Worm (Caenorhabditis elegans) whole organism, L1 larva: ENCODE results near the gene F26F12.5.

Experiments used
- C16A3.4 ChIP-seq: fragments of 150-350 bp; optimal IDR thresholded peaks from 2 replicates; lab custom pipeline; 2014; ENCODE audit warnings: missing biosample characterization, missing genetic modification characterization
- F16B12.6 ChIP-seq: fragments of 150-350 bp; optimal IDR thresholded peaks from 2 replicates; lab custom pipeline; 2014; ENCODE audit warnings: missing biosample characterization, missing genetic modification characterization
- aha-1 ChIP-seq: fragments of 150-350 bp; optimal IDR thresholded peaks from 2 replicates; lab custom pipeline; 2014; ENCODE audit warnings: missing biosample characterization, missing genetic modification characterization
- aly-2 ChIP-seq: fragments of 150-350 bp; optimal IDR thresholded peaks from 2 replicates; lab custom pipeline; 2014; ENCODE audit warnings: missing biosample characterization, missing genetic modification characterization
- ama-1 ChIP-seq: fragments of 150-350 bp; optimal IDR thresholded peaks from 2 replicates; lab custom pipeline; 2014
- blmp-1 ChIP-seq: fragments of 150-350 bp; optimal IDR thresholded peaks from 2 replicates; lab custom pipeline; 2014; ENCODE audit warnings: missing biosample characterization, missing genetic modification characterization
- ceh-63 ChIP-seq: fragments of 200-800 bp; sonication (Bioruptor generic); optimal IDR thresholded peaks from 2 replicates; lab custom pipeline; 2018; ENCODE audit warnings: mild to moderate bottlenecking, missing genetic modification characterization, missing compliant biosample characterization
- ceh-82 ChIP-seq, 3 experiments: fragments of 150-350 bp in 1 of 3; sonication (generic microtip) in 2 of 3; optimal IDR thresholded peaks; 2 replicates each; lab custom pipeline; 2014 to 2017; ENCODE audit warnings: missing biosample characterization in 3 of 3, missing genetic modification characterization in 3 of 3
- ces-1 ChIP-seq: fragments of 150-350 bp; optimal IDR thresholded peaks from 2 replicates; lab custom pipeline; 2014; ENCODE audit warnings: missing biosample characterization, missing genetic modification reagents, missing genetic modification characterization
- dsc-1 ChIP-seq: sonication (generic microtip); optimal IDR thresholded peaks from 2 replicates; lab custom pipeline; 2016; ENCODE audit warnings: mild to moderate bottlenecking, missing genetic modification characterization, missing compliant biosample characterization
- efl-1 ChIP-seq, 4 experiments: fragments of 150-350 bp; optimal IDR thresholded peaks in 3 of 4; peaks in 1 of 4; 1 replicate in 1 of 4; 2 replicates in 3 of 4; lab custom pipeline; 2014; ENCODE audit warnings: missing biosample characterization in 2 of 4, missing genetic modification characterization in 2 of 4, missing genetic modification reagents in 2 of 4
- egl-27 ChIP-seq, 2 experiments: fragments of 150-350 bp in 1 of 2; sonication (generic microtip); optimal IDR thresholded peaks; 3 replicates each; lab custom pipeline; 2017 to 2018; ENCODE audit warnings: missing biosample characterization in 2 of 2, missing genetic modification characterization in 2 of 2, missing genetic modification reagents in 2 of 2
- ets-5 ChIP-seq: fragments of 200-800 bp; sonication (Bioruptor generic); IDR thresholded peaks from 2 replicates; pipeline ENCODE4 v1.3.6; 2022; ENCODE audit warnings: missing genetic modification characterization, missing compliant biosample characterization
- fkh-10 ChIP-seq: sonication (generic microtip); optimal IDR thresholded peaks from 2 replicates; lab custom pipeline; 2017; ENCODE audit warnings: missing biosample characterization, missing genetic modification reagents, missing genetic modification characterization
- fkh-8 ChIP-seq: sonication (generic microtip); optimal IDR thresholded peaks from 2 replicates; lab custom pipeline; 2016; ENCODE audit warnings: mild to moderate bottlenecking, missing genetic modification characterization, missing compliant biosample characterization
- fos-1 ChIP-seq: fragments of 150-350 bp; optimal IDR thresholded peaks from 2 replicates; lab custom pipeline; 2014; ENCODE audit warnings: missing biosample characterization, missing genetic modification characterization
- hlh-17 ChIP-seq: fragments of 200-800 bp; sonication (Bioruptor generic); optimal IDR thresholded peaks from 2 replicates; lab custom pipeline; 2018; ENCODE audit warnings: missing genetic modification characterization, mild to moderate bottlenecking, missing compliant biosample characterization, moderate library complexity, borderline replicate concordance
- irx-1 ChIP-seq: sonication (generic microtip); optimal IDR thresholded peaks from 2 replicates; lab custom pipeline; 2016; ENCODE audit warnings: missing genetic modification characterization, missing compliant biosample characterization
- isw-1 ChIP-seq: fragments of 200-800 bp; sonication (Bioruptor generic); IDR thresholded peaks from 2 replicates; pipeline ENCODE4 v1.3.6; 2022; ENCODE audit warnings: missing genetic modification characterization, missing compliant biosample characterization
- jun-1 ChIP-seq: fragments of 150-350 bp; optimal IDR thresholded peaks from 2 replicates; lab custom pipeline; 2014; ENCODE audit warnings: missing biosample characterization, missing genetic modification reagents, missing genetic modification characterization
- lin-13 ChIP-seq: fragments of 150-350 bp; optimal IDR thresholded peaks from 2 replicates; lab custom pipeline; 2014; ENCODE audit warnings: missing biosample characterization, missing genetic modification reagents, missing genetic modification characterization
- lin-14 ChIP-seq: fragments of 200-800 bp; sonication (Bioruptor generic); optimal IDR thresholded peaks from 2 replicates; lab custom pipeline; 2018; ENCODE audit warnings: mild to moderate bottlenecking, missing genetic modification characterization, moderate library complexity, missing compliant biosample characterization
- lin-39 ChIP-seq: fragments of 150-350 bp; optimal IDR thresholded peaks from 2 replicates; lab custom pipeline; 2014; ENCODE audit warnings: missing biosample characterization, missing genetic modification reagents, missing genetic modification characterization
- lir-3 ChIP-seq: sonication (generic microtip); optimal IDR thresholded peaks from 2 replicates; lab custom pipeline; 2016; ENCODE audit warnings: mild to moderate bottlenecking, missing genetic modification characterization, moderate library complexity, missing compliant biosample characterization; ENCODE audit not compliant: poor library complexity
- mab-9 ChIP-seq: fragments of 200-800 bp; sonication (Bioruptor generic); IDR thresholded peaks from 2 replicates; pipeline ENCODE4 v1.3.6; 2022; ENCODE audit warnings: missing genetic modification reagents, missing genetic modification characterization, missing compliant biosample characterization
- mdl-1 ChIP-seq, 2 experiments: fragments of 150-350 bp; optimal IDR thresholded peaks; 2 replicates each; lab custom pipeline; 2014 to 2017; ENCODE audit warnings: missing biosample characterization in 2 of 2, missing genetic modification characterization in 2 of 2, inconsistent platforms in 1 of 2
- mef-2 ChIP-seq: fragments of 150-350 bp; optimal IDR thresholded peaks from 2 replicates; lab custom pipeline; 2014; ENCODE audit warnings: missing biosample characterization, missing genetic modification characterization
- nhr-11 ChIP-seq: fragments of 150-350 bp; optimal IDR thresholded peaks from 2 replicates; lab custom pipeline; 2014; ENCODE audit warnings: missing biosample characterization, missing genetic modification characterization
- nhr-20 ChIP-seq: sonication (generic microtip); optimal IDR thresholded peaks from 2 replicates; lab custom pipeline; 2016; ENCODE audit warnings: mild to moderate bottlenecking, missing genetic modification characterization, missing compliant biosample characterization
- nhr-47 ChIP-seq: sonication (generic microtip); optimal IDR thresholded peaks from 2 replicates; lab custom pipeline; 2016; ENCODE audit warnings: mild to moderate bottlenecking, missing genetic modification characterization, moderate library complexity, missing compliant biosample characterization
- nhr-71 ChIP-seq: sonication (generic microtip); optimal IDR thresholded peaks from 2 replicates; lab custom pipeline; 2016; ENCODE audit warnings: mild to moderate bottlenecking, missing genetic modification characterization, moderate library complexity, missing compliant biosample characterization
- nhr-76 ChIP-seq: sonication (generic microtip); optimal IDR thresholded peaks from 2 replicates; lab custom pipeline; 2017; ENCODE audit warnings: missing biosample characterization, missing genetic modification characterization
- nhr-77 ChIP-seq: fragments of 150-350 bp; optimal IDR thresholded peaks from 2 replicates; lab custom pipeline; 2014; ENCODE audit warnings: missing biosample characterization, missing genetic modification characterization
- nhr-85 ChIP-seq: sonication (generic microtip); peaks from one replicate; lab custom pipeline; 2016; ENCODE audit warnings: missing genetic modification characterization, inconsistent platforms, missing compliant biosample characterization
- nhr-90 ChIP-seq: sonication (generic microtip); optimal IDR thresholded peaks from 2 replicates; lab custom pipeline; 2016; ENCODE audit warnings: mild to moderate bottlenecking, missing genetic modification characterization, missing compliant biosample characterization; ENCODE audit not compliant: poor library complexity
- pax-3 ChIP-seq: fragments of 200-800 bp; sonication (Bioruptor generic); optimal IDR thresholded peaks from 2 replicates; lab custom pipeline; 2018; ENCODE audit warnings: mild to moderate bottlenecking, missing genetic modification characterization, moderate library complexity, missing compliant biosample characterization
- sox-4 ChIP-seq: sonication (generic microtip); optimal IDR thresholded peaks from 2 replicates; lab custom pipeline; 2016; ENCODE audit warnings: missing genetic modification characterization, missing compliant biosample characterization
- sptf-1 ChIP-seq: fragments of 150-350 bp; optimal IDR thresholded peaks from 2 replicates; lab custom pipeline; 2014; ENCODE audit warnings: missing biosample characterization, missing genetic modification characterization
- sup-37 ChIP-seq: fragments of 200-800 bp; sonication (Bioruptor generic); optimal IDR thresholded peaks from 2 replicates; lab custom pipeline; 2018; ENCODE audit warnings: mild to moderate bottlenecking, missing genetic modification characterization, missing compliant biosample characterization
- tbx-2 ChIP-seq: sonication (generic microtip); optimal IDR thresholded peaks from 2 replicates; lab custom pipeline; 2016; ENCODE audit warnings: missing genetic modification characterization, missing compliant biosample characterization
- tlp-1 ChIP-seq: fragments of 150-350 bp; optimal IDR thresholded peaks from 2 replicates; lab custom pipeline; 2014; ENCODE audit warnings: missing biosample characterization, missing genetic modification characterization
- unc-30 ChIP-seq: sonication (generic microtip); optimal IDR thresholded peaks from 2 replicates; lab custom pipeline; 2017; ENCODE audit warnings: missing biosample characterization, missing genetic modification characterization
- vab-15 ChIP-seq: sonication (generic microtip); optimal IDR thresholded peaks from 2 replicates; lab custom pipeline; 2017; ENCODE audit warnings: missing genotype, mild to moderate bottlenecking, missing genetic modification characterization, missing compliant biosample characterization
- zag-1 ChIP-seq: fragments of 150-350 bp; optimal IDR thresholded peaks from 2 replicates; lab custom pipeline; 2014; ENCODE audit warnings: missing biosample characterization, missing genetic modification characterization
- ztf-4 ChIP-seq: fragments of 150-350 bp; optimal IDR thresholded peaks from 2 replicates; lab custom pipeline; 2014; ENCODE audit warnings: missing biosample characterization, missing genetic modification characterization

F26F12.5 gene

DNA sequence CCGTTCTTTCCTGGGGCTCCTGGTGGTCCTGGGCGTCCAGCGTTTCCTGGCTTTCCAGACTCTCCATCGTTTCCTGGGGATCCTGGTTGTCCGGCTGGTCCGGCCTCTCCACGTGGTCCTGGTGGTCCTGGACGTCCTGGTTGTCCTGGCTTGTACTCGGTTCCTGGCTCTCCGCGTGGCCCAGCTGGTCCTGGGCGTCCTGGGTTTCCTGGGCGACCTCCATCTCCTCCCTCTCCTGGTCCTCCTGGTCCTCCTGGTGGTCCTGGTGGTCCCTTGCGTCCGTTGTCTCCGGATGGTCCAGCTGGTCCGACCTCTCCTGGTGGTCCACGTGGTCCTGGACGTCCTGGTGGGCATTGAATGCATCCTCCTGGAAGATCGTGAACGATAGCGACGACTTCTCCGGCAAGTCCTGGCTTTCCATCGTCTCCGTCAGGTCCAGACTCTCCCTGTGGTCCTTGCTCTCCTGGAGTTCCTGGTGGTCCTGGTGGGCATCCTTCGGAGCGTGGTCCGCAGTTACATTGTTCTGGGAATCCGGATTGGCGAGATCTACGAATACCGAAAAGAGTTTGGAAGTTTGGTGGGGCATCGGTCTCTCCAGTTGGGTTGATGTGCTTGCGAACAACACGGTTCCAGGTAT, 28.9 kb downstream of the F26F12.5 start:
- TF ChIP-seq nhr-11 (no peak), pax-3 (tag; lab: Kevin White, UChicago) (no peak), aha-1 (tag; lab: Kevin White, UChicago) (no peak)
- TF ChIP-seq, all 84 proteins: peak for 0

- TF ChIP-seq efl-1 (optimal IDR thresholded peaks at IDR 0.05; lab: Kevin White, UChicago) = no peak
- peak in 1 of 2 experiments; percentile 10 for TF ChIP-seq efl-1 (GFP tag; optimal IDR thresholded peaks at IDR 0.05 in 1 of 2; lab: Kevin White, UChicago)
- TF ChIP-seq sox-4 (tag; lab: Kevin White, UChicago) = no peak
Measured at ce11 chrV:5835397-5835796, 29.6 kb downstream of the F26F12.5 start.

DNA sequence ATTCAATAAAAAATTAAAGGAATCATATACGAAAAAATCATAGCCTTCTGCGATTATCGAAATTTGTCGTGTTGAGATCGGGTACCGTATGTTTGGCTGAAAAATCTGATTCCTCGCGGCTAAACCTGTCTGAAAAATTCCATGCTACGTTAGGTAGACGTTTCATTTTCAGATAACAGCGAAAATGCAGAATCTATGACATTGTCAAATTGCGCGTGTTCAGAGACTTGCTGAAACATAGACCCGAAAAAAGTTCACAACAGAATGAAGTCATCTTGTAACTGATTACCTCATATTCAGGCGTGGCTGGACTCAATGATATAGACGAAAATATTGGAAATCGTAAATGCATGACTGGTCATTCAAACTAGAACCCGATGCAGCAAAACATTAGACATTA, 31.5 kb downstream of the F26F12.5 start, which contains the start of gene srh-76:
Gene srh-76 (plus strand): TSS at position 301 of the 400 bp plus-strand sequence.
- TF ChIP-seq vab-15 (tag; lab: Kevin White, UChicago) (no peak), nhr-76 (tag; lab: Kevin White, UChicago) (no peak), fos-1 (tag; lab: Kevin White, UChicago) (no peak), sptf-1 (tag; lab: Kevin White, UChicago) (no peak), C16A3.4 (tag; lab: Kevin White, UChicago) (no peak), zag-1 (tag; lab: Kevin White, UChicago) (no peak), ets-5 (GFP tag; lab: Robert Waterston, UW) (no peak), unc-30 (tag; lab: Kevin White, UChicago) (no peak), hlh-17 (GFP tag; lab: Kevin White, UChicago) (no peak), egl-27 (tag; optimal IDR thresholded peaks at IDR 0.05; lab: Kevin White, UChicago) (no peak), lin-13 (no peak), sox-4 (tag; lab: Kevin White, UChicago) (no peak), ama-1 (lab: Kevin White, UChicago) (no peak), mab-9 (GFP tag; lab: Robert Waterston, UW) (no peak), lin-14 (GFP tag; lab: Kevin White, UChicago) (no peak), tbx-2 (tag; lab: Kevin White, UChicago) (no peak), sup-37 (GFP tag; lab: Kevin White, UChicago) (no peak), efl-1 (optimal IDR thresholded peaks at IDR 0.05; lab: Kevin White, UChicago) (no peak), efl-1 (GFP tag; optimal IDR thresholded peaks at IDR 0.05 in 1 of 2; lab: Kevin White, UChicago) (no peak), irx-1 (tag; lab: Kevin White, UChicago) (no peak)

DNA sequence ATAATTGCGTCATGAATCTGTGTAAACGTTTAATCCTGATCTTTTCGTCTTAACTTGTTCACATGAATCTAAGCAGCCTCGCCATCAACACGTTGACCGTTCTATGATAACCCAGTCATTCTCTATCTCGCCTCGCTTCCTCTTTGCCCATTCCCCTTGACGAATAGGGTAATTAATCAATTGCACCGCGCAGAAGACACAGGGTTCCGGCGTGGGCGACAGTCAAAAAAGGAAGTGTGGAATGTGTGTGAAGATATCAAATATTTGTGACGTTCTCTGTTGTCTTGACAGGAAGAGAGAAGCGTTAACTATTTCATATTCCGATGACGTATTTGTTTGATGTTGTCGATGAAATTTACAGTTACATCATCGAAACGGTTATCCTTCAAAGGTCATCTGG, 32.2 kb downstream of the F26F12.5 start:
- TF ChIP-seq ets-5 (GFP tag; lab: Robert Waterston, UW) = no peak
- TF ChIP-seq aly-2 (tag; lab: Kevin White, UChicago) = no peak
- TF ChIP-seq blmp-1 = peak; percentile 87
- TF ChIP-seq ces-1 (GFP tag; lab: Kevin White, UChicago) = no peak
- TF ChIP-seq fkh-8 (tag; lab: Kevin White, UChicago) = no peak
- TF ChIP-seq mef-2 (tag; lab: Kevin White, UChicago) = no peak
- no peak for TF ChIP-seq fos-1 (tag; lab: Kevin White, UChicago)
- TF ChIP-seq nhr-77 = no peak
- TF ChIP-seq ceh-82 (tag; optimal IDR thresholded peaks at IDR 0.05; lab: Kevin White, UChicago) = no peak
- no peak for TF ChIP-seq lir-3
- TF ChIP-seq sox-4 (tag; lab: Kevin White, UChicago) = no peak
- peak; percentile 81 for TF ChIP-seq nhr-71 (tag; lab: Kevin White, UChicago)
- peak; percentile 54 for TF ChIP-seq nhr-90
- TF ChIP-seq nhr-11 = no peak
- no peak for TF ChIP-seq tlp-1
- TF ChIP-seq nhr-85 (tag; lab: Kevin White, UChicago) = peak; percentile 97
- TF ChIP-seq isw-1 = no peak
- peak; percentile 66 for TF ChIP-seq tbx-2 (tag; lab: Kevin White, UChicago)
- no peak for TF ChIP-seq sup-37 (GFP tag; lab: Kevin White, UChicago)
- TF ChIP-seq F16B12.6 (tag; lab: Kevin White, UChicago) = no peak
- TF ChIP-seq lin-39 (tag; lab: Kevin White, UChicago) = no peak
- peak; percentile 89 for TF ChIP-seq nhr-20 (tag; lab: Kevin White, UChicago)
- peak; percentile 9 for TF ChIP-seq nhr-47
- TF ChIP-seq ztf-4 (tag; lab: Kevin White, UChicago) = no peak
- TF ChIP-seq lin-14 (GFP tag; lab: Kevin White, UChicago) = peak; percentile 84
- no peak for TF ChIP-seq dsc-1
- no peak for TF ChIP-seq fkh-10 (GFP tag; lab: Kevin White, UChicago)
- TF ChIP-seq mdl-1 (tag; optimal IDR thresholded peaks at IDR 0.05; lab: Kevin White, UChicago) = peak in 1 of 2 experiments; percentile 45
- TF ChIP-seq jun-1 (tag; lab: Kevin White, UChicago) = no peak
- TF ChIP-seq C16A3.4 (tag; lab: Kevin White, UChicago) = peak; percentile 10
- TF ChIP-seq ceh-63 (GFP tag; lab: Kevin White, UChicago) = no peak
